Fruit fly (Drosophila melanogaster) whole organism, prepupa: ENCODE measurements around the gene Or85a.

Experiments used
- CG3032 ChIP-seq: fragments of 200-800 bp; optimal IDR thresholded peaks from 2 replicates; lab custom pipeline; 2019; ENCODE audit warnings: missing biosample characterization, mild to moderate bottlenecking, missing genetic modification characterization, moderate library complexity
- CG6276 ChIP-seq: fragments of 200-800 bp; sonication (Bioruptor generic); optimal IDR thresholded peaks from 2 replicates; lab custom pipeline; 2017; ENCODE audit warnings: missing biosample characterization, mild to moderate bottlenecking, missing genetic modification characterization
- Gug ChIP-seq: fragments of 200-800 bp; sonication (Bioruptor generic); IDR thresholded peaks from 2 replicates; pipeline ENCODE4 v1.3.6; 2022; ENCODE audit warnings: missing biosample characterization, missing genetic modification characterization
- Met ChIP-seq: fragments of 200-800 bp; sonication (Bioruptor generic); optimal IDR thresholded peaks from 3 replicates; lab custom pipeline; 2016; ENCODE audit warnings: missing biosample characterization, missing genetic modification characterization
- Sox15 ChIP-seq: fragments of 200-800 bp; sonication (Bioruptor generic); optimal IDR thresholded peaks from 3 replicates; lab custom pipeline; 2016; ENCODE audit warnings: missing biosample characterization, missing genetic modification characterization
- net ChIP-seq: fragments of 200-800 bp; sonication (Bioruptor generic); optimal IDR thresholded peaks from 3 replicates; lab custom pipeline; 2016; ENCODE audit warnings: missing biosample characterization, missing genetic modification characterization
- topi ChIP-seq: fragments of 200-800 bp; sonication (Bioruptor generic); optimal IDR thresholded peaks from 3 replicates; lab custom pipeline; 2016; ENCODE audit warnings: missing biosample characterization, missing genetic modification characterization
- vri ChIP-seq: fragments of 200-800 bp; sonication (Bioruptor generic); optimal IDR thresholded peaks from 3 replicates; lab custom pipeline; 2016; ENCODE audit warnings: missing biosample characterization, mild to moderate bottlenecking, missing genetic modification characterization

- TF ChIP-seq Gug (0 out of 2 replicates have a peak, but pooled peaks have one; percentile 36), net (GFP tag; lab: Kevin White, UChicago) (no peak), CG3032 (tag; lab: Kevin White, UChicago) (peak; percentile 33), topi (GFP tag; lab: Kevin White, UChicago) (no peak), vri (no peak), Sox15 (no peak), Met (no peak), CG6276 (peak; percentile 94)
Observed at dm6 chr3R:8349449-8350115, 28.0 kb downstream of the Or85a start, which contains the start of gene Atg13.
